Worm (Caenorhabditis elegans): ENCODE measurements around the gene srh-27.

srh-27 gene

DNA sequence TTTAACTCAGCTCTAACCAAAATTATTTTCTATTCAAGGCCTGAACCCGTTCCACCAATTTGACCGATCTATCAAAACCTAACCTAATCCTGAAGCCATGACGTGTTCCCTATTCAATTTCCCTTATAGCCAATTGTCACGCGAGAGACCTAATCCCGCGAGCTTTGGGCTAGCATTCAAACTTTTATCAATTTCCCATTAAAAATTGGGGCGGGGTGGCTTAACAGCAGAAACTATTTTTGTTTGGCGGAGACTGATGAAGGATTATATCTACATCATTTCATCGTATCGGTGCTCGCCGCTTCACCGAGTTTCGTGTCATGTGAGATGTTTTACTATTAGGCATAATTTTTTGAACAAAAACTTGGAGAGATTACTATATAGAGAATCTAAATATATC, 40.5 kb downstream of the srh-27 start:
- no peak for TF ChIP-seq fos-1 (tag; optimal IDR thresholded peaks at IDR 0.05)
- no peak for TF ChIP-seq zag-1 (tag; optimal IDR thresholded peaks at IDR 0.05)
- TF ChIP-seq snpc-4 (tag; optimal IDR thresholded peaks at IDR 0.05): no peak
- TF ChIP-seq nhr-67 (tag; optimal IDR thresholded peaks at IDR 0.05): no peak
- TF ChIP-seq ceh-9 (tag; optimal IDR thresholded peaks at IDR 0.05): no peak
- no peak for TF ChIP-seq ceh-16 (tag; optimal IDR thresholded peaks at IDR 0.05)
- no peak for TF ChIP-seq nhr-77 (tag; optimal IDR thresholded peaks at IDR 0.05)
- no peak for TF ChIP-seq tbx-2 (tag; optimal IDR thresholded peaks at IDR 0.05)
- TF ChIP-seq unc-39 (tag; optimal IDR thresholded peaks at IDR 0.05): no peak
- no peak for TF ChIP-seq ztf-11 (tag; optimal IDR thresholded peaks at IDR 0.05)
- TF ChIP-seq skn-1 (tag; optimal IDR thresholded peaks at IDR 0.05): no peak
- TF ChIP-seq nhr-25 (tag; optimal IDR thresholded peaks at IDR 0.05): no peak
- TF ChIP-seq ceh-82 (tag; optimal IDR thresholded peaks at IDR 0.05): no peak
- no peak for TF ChIP-seq jun-1 (tag; optimal IDR thresholded peaks at IDR 0.05)
- TF ChIP-seq aly-2 (tag; optimal IDR thresholded peaks at IDR 0.05): no peak
- no peak for TF ChIP-seq unc-62 (GFP tag; optimal IDR thresholded peaks at IDR 0.05)
- no peak for TF ChIP-seq elt-2 (tag; optimal IDR thresholded peaks at IDR 0.05)

DNA sequence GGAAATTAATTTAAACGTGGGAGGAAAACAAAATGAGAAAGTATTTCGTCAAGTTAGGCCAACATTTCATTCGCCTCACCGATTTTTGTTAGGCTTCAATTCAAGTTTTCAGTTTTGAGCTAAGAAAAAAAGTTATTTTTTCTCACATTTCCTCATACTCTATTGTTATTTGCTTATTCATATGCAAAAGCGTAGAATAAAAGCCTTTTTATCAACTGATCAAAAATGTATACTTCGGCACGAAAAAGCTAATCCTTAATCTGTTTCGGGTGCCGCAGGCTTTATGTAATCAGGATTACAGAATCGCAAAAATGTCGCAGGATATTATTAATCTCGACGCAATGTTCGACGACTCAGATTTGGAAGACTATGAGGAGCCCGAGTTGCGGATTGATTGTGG, 41.6 kb downstream of the srh-27 start, which contains the start of gene T21B4.15:
Gene T21B4.15 (plus strand): TSS at position 301 of the 400 bp plus-strand sequence.
- TF ChIP-seq egl-27 (tag; optimal IDR thresholded peaks at IDR 0.05) (no peak), fkh-2 (tag; optimal IDR thresholded peaks at IDR 0.05) (no peak), skn-1 (tag; optimal IDR thresholded peaks at IDR 0.05) (no peak), nhr-25 (tag; optimal IDR thresholded peaks at IDR 0.05) (no peak), nhr-76 (tag; optimal IDR thresholded peaks at IDR 0.05) (no peak), ama-1 (optimal IDR thresholded peaks at IDR 0.05) (no peak), ztf-11 (tag; optimal IDR thresholded peaks at IDR 0.05) (no peak), ceh-82 (tag; optimal IDR thresholded peaks at IDR 0.05) (no peak), aly-2 (tag; optimal IDR thresholded peaks at IDR 0.05) (no peak), nhr-28 (tag; optimal IDR thresholded peaks at IDR 0.05) (no peak), ztf-4 (tag; optimal IDR thresholded peaks at IDR 0.05) (no peak), elt-3 (tag; optimal IDR thresholded peaks at IDR 0.05) (no peak), fkh-10 (GFP tag; optimal IDR thresholded peaks at IDR 0.05) (no peak), unc-62 (GFP tag; optimal IDR thresholded peaks at IDR 0.05) (no peak), lin-39 (tag; optimal IDR thresholded peaks at IDR 0.05) (no peak)

DNA sequence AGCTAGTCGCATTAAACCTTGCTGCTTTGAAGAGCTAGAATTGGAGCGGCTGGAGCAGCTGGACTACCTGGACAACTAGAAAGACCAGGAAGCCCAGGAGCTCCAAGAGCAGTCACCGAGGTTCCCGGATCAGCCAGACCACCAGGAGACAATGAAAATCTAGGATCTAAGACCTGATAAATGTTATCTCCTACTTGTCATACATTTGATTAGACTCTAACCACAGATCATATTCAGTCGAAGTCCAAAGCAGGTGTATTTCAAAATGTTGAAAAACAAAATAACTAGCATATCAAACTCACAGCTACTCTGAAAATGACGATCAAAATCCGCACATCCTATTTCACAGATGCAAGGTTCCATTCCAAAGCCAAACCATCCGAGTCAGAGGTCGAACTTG, 43.6 kb downstream of the srh-27 start, which contains the start of gene srz-6:
Gene srz-6 (plus strand): TSS at position 301 of the 400 bp plus-strand sequence.
- TF ChIP-seq zag-1 (tag; optimal IDR thresholded peaks at IDR 0.05): no peak
- no peak for TF ChIP-seq daf-12 (tag; optimal IDR thresholded peaks at IDR 0.05)
- TF ChIP-seq nhr-28 (tag; optimal IDR thresholded peaks at IDR 0.05): no peak
- TF ChIP-seq nhr-76 (tag; optimal IDR thresholded peaks at IDR 0.05): no peak
- TF ChIP-seq elt-2 (tag; optimal IDR thresholded peaks at IDR 0.05): no peak
- TF ChIP-seq aly-2 (tag; optimal IDR thresholded peaks at IDR 0.05): no peak
- TF ChIP-seq ceh-16 (tag; optimal IDR thresholded peaks at IDR 0.05): no peak
- no peak for TF ChIP-seq ztf-4 (tag; optimal IDR thresholded peaks at IDR 0.05)
- TF ChIP-seq fkh-2 (tag; optimal IDR thresholded peaks at IDR 0.05): no peak
- TF ChIP-seq ZK546.5 (tag; optimal IDR thresholded peaks at IDR 0.05): no peak
- TF ChIP-seq ceh-28 (tag; optimal IDR thresholded peaks at IDR 0.05): no peak
- no peak for TF ChIP-seq ceh-82 (tag; optimal IDR thresholded peaks at IDR 0.05)
- no peak for TF ChIP-seq nhr-77 (tag; optimal IDR thresholded peaks at IDR 0.05)
- no peak for TF ChIP-seq lsy-12 (tag; optimal IDR thresholded peaks at IDR 0.05)
- no peak for TF ChIP-seq nhr-23 (tag; optimal IDR thresholded peaks at IDR 0.05)
- no peak for TF ChIP-seq mdl-1 (tag; optimal IDR thresholded peaks at IDR 0.05)
- TF ChIP-seq R02D3.7 (tag; optimal IDR thresholded peaks at IDR 0.05): no peak
- TF ChIP-seq pha-4 (tag; optimal IDR thresholded peaks at IDR 0.05): no peak

DNA sequence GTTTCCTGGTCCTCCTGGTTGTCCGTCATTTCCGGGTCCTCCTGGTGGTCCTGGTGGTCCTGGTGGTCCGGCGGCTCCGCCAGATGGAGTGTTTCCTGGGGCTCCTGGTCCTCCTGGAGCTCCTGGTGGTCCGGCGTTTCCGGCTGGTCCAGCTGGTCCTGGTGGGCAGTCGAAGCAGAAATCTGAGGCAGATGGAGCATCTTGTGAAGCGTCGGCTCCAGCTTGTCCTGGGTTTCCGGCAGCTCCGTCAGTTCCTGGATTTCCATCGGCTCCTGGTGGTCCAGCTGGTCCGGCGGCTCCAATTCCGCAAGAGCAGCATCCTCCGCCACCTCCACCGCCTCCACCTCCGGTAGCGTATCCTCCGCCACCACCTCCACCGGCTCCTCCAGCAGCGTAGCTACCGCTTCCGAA, 45.7 kb downstream of the srh-27 start:
- TF ChIP-seq ztf-11 (tag; optimal IDR thresholded peaks at IDR 0.05) (no peak), pha-4 (tag; optimal IDR thresholded peaks at IDR 0.05) (no peak), ama-1 (optimal IDR thresholded peaks at IDR 0.05) (no peak), ceh-9 (tag; optimal IDR thresholded peaks at IDR 0.05) (no peak), mml-1 (tag; optimal IDR thresholded peaks at IDR 0.05) (no peak), nhr-67 (tag; optimal IDR thresholded peaks at IDR 0.05) (no peak), lin-39 (tag; optimal IDR thresholded peaks at IDR 0.05) (no peak), snpc-4 (tag; optimal IDR thresholded peaks at IDR 0.05) (no peak), nhr-28 (tag; optimal IDR thresholded peaks at IDR 0.05) (no peak), fkh-10 (GFP tag; optimal IDR thresholded peaks at IDR 0.05) (no peak), unc-62 (GFP tag; optimal IDR thresholded peaks at IDR 0.05) (no peak), mdl-1 (tag; optimal IDR thresholded peaks at IDR 0.05) (no peak), nfya-1 (tag; optimal IDR thresholded peaks at IDR 0.05; ENCODE audit: insufficient read depth) (no peak)
